Worm (Caenorhabditis elegans) whole organism, L4/young adult: ENCODE measurements around the gene str-165.

ENCODE experiments used
- W03F9.2 ChIP-seq: fragments of 150-350 bp; optimal IDR thresholded peaks from 2 replicates; lab custom pipeline; 2014; ENCODE audit warnings: missing biosample characterization, missing genetic modification characterization
- dao-5 ChIP-seq: sonication (generic microtip); optimal IDR thresholded peaks from 2 replicates; lab custom pipeline; 2016; ENCODE audit warnings: missing genotype, missing genetic modification characterization, moderate library complexity, missing compliant biosample characterization
- him-1 ChIP-seq: sonication (generic microtip); optimal IDR thresholded peaks from 2 replicates; lab custom pipeline; 2016; ENCODE audit warnings: missing genotype, missing genetic modification reagents, missing genetic modification characterization, missing compliant biosample characterization

str-165 gene

DNA sequence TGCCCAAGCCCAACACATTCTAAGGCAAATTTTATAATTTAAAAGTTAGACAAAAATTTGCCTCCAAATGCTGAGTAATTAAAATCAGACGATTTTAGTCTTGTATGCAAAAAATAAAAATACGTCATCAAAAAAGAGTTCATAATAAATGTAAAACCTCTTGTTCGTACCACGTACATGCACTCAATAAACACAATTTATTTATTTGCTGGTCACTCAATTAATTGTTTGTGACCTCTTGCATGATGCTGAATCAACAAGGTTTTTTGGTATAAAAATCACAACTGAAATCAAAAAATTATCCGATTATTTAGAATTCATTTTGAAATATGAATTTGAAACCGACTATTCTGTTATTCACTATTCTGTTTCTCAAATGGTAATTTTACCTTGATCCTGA lies 19.3 kb downstream of the str-165 start, which contains the start of gene hpx-2:
Gene hpx-2, plus strand, starts transcription at position 301 of the 400 bp plus-strand sequence.
- TF ChIP-seq dao-5 (no peak), W03F9.2 (tag; lab: Kevin White, UChicago) (no peak), him-1 (tag; lab: Kevin White, UChicago) (no peak)

DNA sequence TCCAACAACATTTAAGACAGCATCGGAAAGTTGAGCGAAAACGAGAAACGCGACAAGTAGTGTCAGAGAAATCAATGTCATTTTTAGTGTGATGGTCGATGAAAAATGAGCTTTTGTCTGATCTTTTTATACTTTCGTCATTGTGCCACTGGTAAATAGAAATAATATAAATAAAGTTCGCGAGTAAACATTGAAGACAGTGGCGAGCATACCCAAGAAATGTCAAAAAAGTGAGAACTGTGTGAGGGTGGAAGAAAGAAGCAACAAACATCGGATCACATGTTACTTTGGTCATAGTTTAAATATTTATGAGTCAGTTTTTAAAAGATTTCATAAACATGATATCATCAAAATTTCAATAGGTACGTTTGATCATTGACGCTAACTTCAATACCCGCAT lies 23.4 kb downstream of the str-165 start, which contains the start of gene ttr-21:
Gene ttr-21, minus strand, starts transcription at position 100 of the 400 bp plus-strand sequence.
- no peak for TF ChIP-seq him-1 (tag; lab: Kevin White, UChicago)
- TF ChIP-seq W03F9.2 (tag; lab: Kevin White, UChicago): no peak
- no peak for TF ChIP-seq dao-5

DNA sequence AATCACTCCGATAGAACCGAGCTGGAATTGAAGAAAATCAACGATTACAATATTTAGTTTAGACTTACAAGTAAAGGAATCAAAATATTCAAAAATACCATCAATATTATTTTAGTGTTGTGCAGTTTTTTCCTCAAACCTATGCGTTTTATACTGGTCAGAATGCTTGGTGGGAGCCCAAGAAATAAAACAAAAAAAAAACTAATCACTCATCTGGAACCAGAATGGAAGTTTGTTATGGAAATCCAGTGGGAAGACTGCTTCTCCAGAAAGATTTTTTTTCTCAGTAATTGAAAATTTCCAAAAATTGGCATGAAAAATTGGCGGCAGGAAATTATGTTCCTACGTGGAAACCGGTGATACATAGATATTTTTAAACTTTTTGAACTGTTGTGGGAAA lies 25.5 kb downstream of the str-165 start, which contains the start of gene srx-134:
Gene srx-134, minus strand, starts transcription at position 101 of the 400 bp plus-strand sequence.
- no peak for TF ChIP-seq W03F9.2 (tag; lab: Kevin White, UChicago)
- no peak for TF ChIP-seq dao-5
- no peak for TF ChIP-seq him-1 (tag; lab: Kevin White, UChicago)

DNA sequence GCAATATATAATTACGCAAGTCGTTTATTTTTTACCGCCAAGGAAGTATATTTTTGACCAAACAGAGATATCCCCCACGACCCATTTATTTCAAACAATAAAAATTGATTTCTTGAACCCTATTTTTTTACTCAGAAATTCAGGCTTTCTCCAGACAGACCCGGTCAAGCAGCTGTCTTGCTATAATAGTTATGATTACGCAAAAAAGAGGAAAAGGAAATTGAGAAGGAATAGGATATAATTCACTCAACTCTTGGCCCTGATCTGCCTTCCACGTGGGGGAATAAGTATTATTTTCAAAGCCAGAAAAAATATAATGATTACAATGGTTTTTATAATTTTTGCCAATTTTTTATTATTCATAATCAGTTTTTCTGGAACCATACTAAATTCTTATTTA lies 26.2 kb downstream of the str-165 start, which contains the start of gene srx-136:
Gene srx-136, plus strand, starts transcription at position 301 of the 400 bp plus-strand sequence.
- no peak for TF ChIP-seq him-1 (tag; lab: Kevin White, UChicago)
- TF ChIP-seq W03F9.2 (tag; lab: Kevin White, UChicago): no peak
- no peak for TF ChIP-seq dao-5

DNA sequence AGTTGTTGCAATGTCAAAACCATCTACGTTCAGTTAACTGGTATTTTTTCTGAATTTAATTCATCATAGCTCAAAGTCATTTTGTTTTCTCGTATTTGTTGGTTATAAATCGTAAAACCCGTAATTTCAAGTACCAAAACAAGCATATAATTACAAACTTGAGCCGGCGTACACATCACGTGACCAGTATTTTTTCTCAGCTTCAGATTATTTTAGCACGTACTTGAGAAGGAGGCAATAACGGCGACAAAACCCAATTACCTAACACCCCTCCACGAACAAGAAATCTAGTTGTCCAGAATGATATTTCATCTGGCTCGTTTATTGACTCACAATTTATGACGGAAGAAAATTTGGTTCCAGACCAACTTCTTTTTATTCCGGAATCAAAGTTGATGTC lies 28.0 kb downstream of the str-165 start, which contains the start of gene srx-135:
Gene srx-135, plus strand, starts transcription at position 301 of the 400 bp plus-strand sequence.
- no peak for TF ChIP-seq W03F9.2 (tag; lab: Kevin White, UChicago)
- TF ChIP-seq dao-5: no peak
- no peak for TF ChIP-seq him-1 (tag; lab: Kevin White, UChicago)

DNA sequence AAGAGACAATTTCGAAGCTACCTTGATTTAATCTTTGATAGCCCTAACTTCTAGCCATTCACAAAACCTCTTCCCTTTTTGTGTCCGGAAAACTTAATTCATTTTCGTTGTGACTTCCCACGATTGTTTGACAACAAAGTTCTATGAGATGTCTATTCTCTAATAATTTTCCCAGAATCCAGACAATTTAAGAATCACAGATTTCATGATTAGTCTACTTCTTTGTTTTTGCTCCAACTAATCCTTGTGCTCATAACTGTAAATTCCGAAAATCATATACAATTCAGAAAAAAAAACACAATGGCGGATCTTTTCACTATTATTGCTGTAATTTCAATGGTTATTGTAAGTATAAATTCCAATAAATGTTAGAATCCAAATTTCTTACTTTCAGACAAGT lies 31.6 kb downstream of the str-165 start, which contains the start of gene srx-137:
Gene srx-137, plus strand, starts transcription at position 301 of the 400 bp plus-strand sequence.
- no peak for TF ChIP-seq W03F9.2 (tag; lab: Kevin White, UChicago)
- no peak for TF ChIP-seq dao-5
- no peak for TF ChIP-seq him-1 (tag; lab: Kevin White, UChicago)

DNA sequence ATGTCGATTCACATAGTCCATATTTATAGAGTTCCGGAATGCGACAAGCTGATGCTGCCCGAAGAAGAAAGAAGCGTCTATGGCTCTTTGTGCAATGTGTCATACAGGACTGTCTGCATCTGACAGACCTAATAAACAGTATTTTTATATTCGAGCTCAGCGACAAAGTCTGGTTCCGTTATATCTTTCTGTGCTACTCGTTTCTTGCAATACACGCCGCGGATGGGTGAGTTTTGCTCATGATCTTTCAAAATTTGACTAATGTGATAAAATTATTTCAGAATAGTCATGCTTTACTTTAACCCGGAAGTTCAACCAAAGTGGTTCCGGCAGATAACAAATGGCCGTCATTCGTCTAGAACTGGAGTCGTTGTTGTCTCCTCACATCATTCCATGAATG lies 32.8 kb downstream of the str-165 start:
- TF ChIP-seq dao-5 (no peak), W03F9.2 (tag; lab: Kevin White, UChicago) (no peak), him-1 (tag; lab: Kevin White, UChicago) (no peak)

DNA sequence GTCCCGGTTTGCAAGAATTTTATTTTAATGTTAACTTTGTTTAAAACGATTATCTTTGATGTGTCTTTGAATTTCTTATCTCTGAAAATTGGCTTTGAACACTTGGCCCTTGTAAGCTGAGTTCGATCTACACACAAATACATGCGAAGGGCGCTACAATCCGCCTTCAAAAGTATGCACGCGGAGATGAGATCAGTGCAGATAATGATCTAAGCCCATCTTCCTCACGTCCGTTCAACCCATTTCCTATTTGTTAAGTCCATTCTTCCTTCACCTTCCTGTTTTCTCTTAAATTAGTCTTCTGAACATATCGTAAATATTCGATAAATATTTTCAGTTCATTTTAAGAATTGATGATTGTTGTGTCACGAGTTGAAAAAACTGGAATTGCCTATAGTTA lies 35.4 kb downstream of the str-165 start, which contains the start of gene nhr-175:
Gene nhr-175, plus strand, starts transcription at position 339 of the 400 bp plus-strand sequence.
- TF ChIP-seq W03F9.2 (tag; lab: Kevin White, UChicago) (no peak), dao-5 (no peak), him-1 (tag; lab: Kevin White, UChicago) (no peak)

DNA sequence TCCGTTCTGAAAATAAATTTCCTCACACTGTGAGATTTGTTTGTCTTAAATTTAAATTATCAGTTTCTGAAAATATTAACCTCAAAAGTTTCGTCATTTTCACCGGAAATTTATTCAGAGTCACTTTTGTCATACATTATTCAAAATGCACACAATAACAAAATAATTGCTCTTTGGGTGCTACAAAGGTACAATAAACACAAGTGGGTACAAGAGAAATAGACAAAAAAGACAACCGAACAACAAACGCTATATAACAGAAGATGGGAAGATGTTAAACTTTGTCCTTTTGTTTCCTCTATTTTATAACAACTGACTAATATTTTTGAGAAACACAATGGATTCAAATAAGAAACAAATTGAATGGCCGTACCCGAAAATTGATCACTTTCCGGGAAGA lies 38.6 kb downstream of the str-165 start:
- TF ChIP-seq W03F9.2 (tag; lab: Kevin White, UChicago) (no peak), him-1 (tag; lab: Kevin White, UChicago) (no peak), dao-5 (no peak)

DNA sequence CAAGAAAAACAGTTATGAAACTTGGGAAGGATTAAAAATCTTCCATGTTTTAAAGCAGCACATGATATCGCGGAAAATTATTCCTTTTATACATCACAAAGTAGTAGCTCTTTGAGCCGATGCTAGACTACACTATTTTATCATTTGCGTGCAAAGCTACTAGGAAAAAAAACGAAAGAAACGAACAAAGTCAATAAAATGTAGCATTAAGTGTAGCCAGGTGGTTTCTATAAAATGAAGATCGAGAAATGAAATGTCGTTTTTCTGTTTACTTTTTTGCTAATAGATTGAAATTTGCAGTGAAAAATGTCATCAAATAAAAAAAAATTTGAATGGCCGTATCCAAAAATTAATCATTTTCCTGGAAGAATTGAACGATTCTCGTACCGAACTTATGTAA lies 42.0 kb downstream of the str-165 start, which contains the start of gene cpt-5:
Gene cpt-5, plus strand, starts transcription at position 301 of the 400 bp plus-strand sequence.
- TF ChIP-seq him-1 (tag; lab: Kevin White, UChicago) (no peak), W03F9.2 (tag; lab: Kevin White, UChicago) (no peak), dao-5 (no peak)

DNA sequence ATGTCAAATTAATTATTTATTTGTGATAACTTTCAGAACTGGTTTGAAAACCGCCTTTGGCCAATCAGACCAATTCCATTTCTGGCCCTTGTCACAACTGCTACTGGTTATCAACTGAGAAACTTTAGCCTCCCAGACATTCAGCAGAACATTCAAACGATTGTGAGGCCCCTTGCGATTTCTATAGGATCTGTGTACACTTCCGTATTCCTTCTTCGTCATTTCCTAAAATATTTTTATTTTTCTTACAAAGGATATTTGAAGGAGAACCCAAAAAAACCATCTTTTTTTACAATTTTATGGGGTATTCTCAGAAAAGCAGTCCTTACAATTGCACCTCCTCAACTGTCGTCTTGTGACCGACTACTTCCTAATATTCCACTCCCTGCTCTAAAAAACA lies 42.4 kb downstream of the str-165 start:
- TF ChIP-seq W03F9.2 (tag; lab: Kevin White, UChicago) (no peak), him-1 (tag; lab: Kevin White, UChicago) (no peak)

DNA sequence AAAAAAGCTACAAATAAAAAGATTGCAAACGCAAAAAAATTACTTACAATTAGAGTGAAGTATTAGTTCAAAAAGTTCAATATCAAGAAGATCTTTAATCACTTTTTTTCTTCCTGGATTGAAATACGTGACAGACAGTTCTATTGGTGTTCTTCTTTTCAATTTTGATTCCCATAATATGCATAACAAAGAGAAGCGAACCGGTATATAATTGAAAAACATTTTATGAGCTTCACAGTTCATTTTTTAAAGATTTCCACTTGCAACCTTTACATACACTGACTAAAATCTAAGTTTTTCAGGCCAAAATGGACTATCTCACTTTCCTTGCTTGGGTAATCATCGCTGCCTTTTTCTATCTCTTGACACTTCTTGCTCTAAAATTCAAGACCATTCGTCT lies 45.6 kb downstream of the str-165 start, which contains the start of gene T22G5.1:
Gene T22G5.1, plus strand, starts transcription at position 301 of the 400 bp plus-strand sequence.
- TF ChIP-seq him-1 (tag; lab: Kevin White, UChicago) (no peak), dao-5 (no peak), W03F9.2 (tag; lab: Kevin White, UChicago) (no peak)

DNA sequence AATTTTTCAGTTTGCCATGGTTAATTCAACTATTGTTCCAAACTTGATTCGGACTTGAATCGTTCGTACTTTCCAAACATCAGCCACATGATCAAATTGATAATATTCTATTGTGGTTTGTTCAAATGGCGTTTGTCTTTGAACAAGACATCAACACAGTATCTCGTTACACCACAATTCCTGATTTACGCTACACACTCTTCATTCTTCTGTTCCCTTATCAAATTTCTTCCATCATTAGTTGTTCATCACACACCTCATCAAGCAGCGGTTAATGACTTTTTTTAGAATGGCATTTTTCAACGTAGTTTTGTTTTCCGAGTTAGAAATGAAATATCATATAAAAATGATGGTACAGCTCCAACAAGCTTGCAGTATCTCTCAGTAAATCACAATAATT lies 47.3 kb downstream of the str-165 start:
- no peak for TF ChIP-seq dao-5
- TF ChIP-seq W03F9.2 (tag; lab: Kevin White, UChicago): no peak
- TF ChIP-seq him-1 (tag; lab: Kevin White, UChicago): no peak

DNA sequence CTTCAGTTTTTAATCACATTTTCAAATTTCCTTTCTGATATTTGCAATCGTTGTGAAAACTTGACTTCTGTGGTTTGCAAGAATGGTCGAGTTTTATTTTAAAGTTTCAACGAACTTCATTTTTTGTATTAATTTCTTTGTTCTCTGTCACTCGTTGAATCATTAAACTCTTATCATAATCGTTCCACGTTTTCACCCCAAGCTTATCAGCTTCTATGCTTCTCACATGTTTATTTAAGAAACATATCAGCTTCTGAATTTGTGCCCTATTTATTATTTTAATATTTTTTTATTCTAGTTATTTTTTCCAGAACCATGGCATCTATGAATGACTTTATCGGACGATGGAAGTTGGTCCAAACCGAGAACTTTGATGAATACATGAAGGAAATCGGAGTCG lies 48.3 kb downstream of the str-165 start, which contains the start of gene lbp-7:
Gene lbp-7, plus strand, starts transcription at position 312 of the 400 bp plus-strand sequence.
- no peak for TF ChIP-seq dao-5
- TF ChIP-seq W03F9.2 (tag; lab: Kevin White, UChicago): no peak
- TF ChIP-seq him-1 (tag; lab: Kevin White, UChicago): no peak

DNA sequence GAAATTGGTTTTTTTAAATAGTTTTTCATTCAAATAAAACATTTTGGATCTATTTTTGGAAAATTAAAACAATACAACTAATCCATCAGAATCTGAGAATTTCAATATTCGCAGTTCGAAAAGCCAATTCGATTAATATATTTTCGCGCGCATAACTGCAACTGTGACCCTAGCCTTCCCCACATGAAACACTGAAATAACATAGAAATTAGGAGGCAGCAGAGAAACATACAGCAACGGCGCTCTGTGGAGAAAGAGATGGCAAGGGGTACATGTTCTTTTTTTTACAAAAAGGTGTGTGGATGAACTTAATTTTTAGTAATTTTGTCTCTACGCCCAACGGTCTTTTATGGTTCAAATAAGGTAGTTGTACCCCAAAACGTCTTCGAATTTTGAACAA lies 49.2 kb downstream of the str-165 start:
- TF ChIP-seq him-1 (tag; lab: Kevin White, UChicago): no peak
